Worm (Caenorhabditis elegans) whole organism, early embryonic: Measurements from ENCODE around the gene F45D11.7.
"Not testable (repeated sequence)": the region's sequence is repeated elsewhere in the genome, so short reads cannot be mapped to it uniquely, and the experiment has no call there.

Source experiments
- B0310.2 ChIP-seq: sonication (generic microtip); optimal IDR thresholded peaks from 2 replicates; lab custom pipeline; 2016; ENCODE audit warnings: mild to moderate bottlenecking, missing genetic modification characterization, missing compliant biosample characterization
- F13C5.2 ChIP-seq: sonication (generic microtip); optimal IDR thresholded peaks from 2 replicates; lab custom pipeline; 2017; ENCODE audit warnings: mild to moderate bottlenecking, missing genetic modification characterization, inconsistent platforms, missing compliant biosample characterization
- aly-1 ChIP-seq: sonication (generic microtip); optimal IDR thresholded peaks from 2 replicates; lab custom pipeline; 2016; ENCODE audit warnings: missing genetic modification characterization, missing compliant biosample characterization
- ama-1 ChIP-seq: fragments of 150-350 bp; optimal IDR thresholded peaks from 2 replicates; lab custom pipeline; 2014
- ceh-13 ChIP-seq: fragments of 200-800 bp; sonication (Bioruptor generic); optimal IDR thresholded peaks from 2 replicates; lab custom pipeline; 2018; ENCODE audit warnings: mild to moderate bottlenecking, missing genetic modification characterization, missing compliant biosample characterization
- ceh-36 ChIP-seq: sonication (generic microtip); optimal IDR thresholded peaks from 2 replicates; lab custom pipeline; 2016; ENCODE audit warnings: missing genetic modification characterization, inconsistent platforms, missing compliant biosample characterization
- ets-7 ChIP-seq: sonication (generic microtip); optimal IDR thresholded peaks from 2 replicates; lab custom pipeline; 2016; ENCODE audit warnings: missing genotype, missing genetic modification characterization, missing compliant biosample characterization
- flt-1 ChIP-seq: fragments of 200-800 bp; sonication (Bioruptor generic); IDR thresholded peaks from 2 replicates; pipeline ENCODE4 v1.3.6; 2022; ENCODE audit warnings: missing genetic modification characterization, missing compliant biosample characterization
- hmbx-1 ChIP-seq: sonication (generic microtip); optimal IDR thresholded peaks from 2 replicates; lab custom pipeline; 2016; ENCODE audit warnings: mild to moderate bottlenecking, missing genetic modification characterization, missing compliant biosample characterization
- hmg-4 ChIP-seq: fragments of 200-800 bp; sonication (Bioruptor generic); optimal IDR thresholded peaks from 2 replicates; lab custom pipeline; 2018; ENCODE audit warnings: mild to moderate bottlenecking, missing genetic modification characterization, missing compliant biosample characterization
- hnd-1 ChIP-seq: sonication (generic microtip); optimal IDR thresholded peaks from 2 replicates; lab custom pipeline; 2016; ENCODE audit warnings: missing genetic modification characterization, missing compliant biosample characterization
- pes-1 ChIP-seq: fragments of 200-800 bp; sonication (Bioruptor generic); IDR thresholded peaks from 2 replicates; pipeline ENCODE4 v1.3.6; 2022; ENCODE audit warnings: missing genetic modification reagents, missing genetic modification characterization, missing compliant biosample characterization
- scrt-1 ChIP-seq: fragments of 200-800 bp; sonication (Bioruptor generic); IDR thresholded peaks from 2 replicates; pipeline ENCODE4 v1.3.6; 2022; ENCODE audit warnings: missing genetic modification characterization, missing compliant biosample characterization
- sea-1 ChIP-seq: fragments of 200-800 bp; sonication (Bioruptor generic); conservative IDR thresholded peaks from 2 replicates; pipeline ENCODE4 v1.3.6; 2022; ENCODE audit warnings: missing genetic modification characterization, missing compliant biosample characterization
- tbx-11 ChIP-seq: fragments of 200-800 bp; sonication (Bioruptor generic); IDR thresholded peaks from 2 replicates; pipeline ENCODE4 v1.3.6; 2022; ENCODE audit warnings: missing genetic modification characterization, missing compliant biosample characterization
- tbx-37 ChIP-seq: fragments of 200-800 bp; sonication (Bioruptor generic); conservative IDR thresholded peaks from 2 replicates; pipeline ENCODE4 v1.3.6; 2022; ENCODE audit warnings: missing genetic modification reagents, missing genetic modification characterization, missing compliant biosample characterization
- tra-4 ChIP-seq: sonication (generic microtip); optimal IDR thresholded peaks from 2 replicates; lab custom pipeline; 2017; ENCODE audit warnings: missing genetic modification characterization, missing compliant biosample characterization

The F45D11.7 gene

ce11 chrII:966962-967361 lies 27.4 kb upstream of the F45D11.7 start, which contains the start of gene fbxc-18:
fbxc-18 (minus strand) TSS chrII:967062.
- not testable (repeated sequence) for TF ChIP-seq ets-7; hmg-4 (GFP tag; lab: Kevin White, UChicago); ama-1 (lab: Kevin White, UChicago)

DNA sequence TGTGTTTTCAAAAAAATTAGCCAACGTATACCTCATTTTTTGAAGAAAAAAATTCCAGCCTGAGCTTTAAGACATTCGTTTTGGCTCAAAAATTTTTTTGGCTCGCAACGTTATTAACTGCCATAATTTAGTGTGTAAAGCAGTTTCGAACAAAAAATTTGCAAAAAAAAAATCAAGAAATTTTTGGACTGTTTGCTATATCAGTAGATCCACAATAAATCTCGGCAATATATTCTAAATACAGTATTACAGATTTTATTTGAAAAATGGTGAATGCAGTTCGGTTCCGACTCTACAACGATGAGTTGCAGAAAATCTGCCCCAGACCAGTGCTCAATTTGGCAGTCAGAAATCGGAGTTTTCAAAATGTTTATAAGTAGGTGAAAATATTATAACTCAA lies 26.2 kb upstream of the F45D11.7 start, which contains the start of gene C32B5.6:
C32B5.6 (plus strand) TSS at position 301 of the 400 bp plus-strand sequence.
- not testable (repeated sequence) for TF ChIP-seq tbx-11 (GFP tag; lab: Robert Waterston, UW); pes-1; flt-1 (GFP tag; lab: Robert Waterston, UW)

DNA sequence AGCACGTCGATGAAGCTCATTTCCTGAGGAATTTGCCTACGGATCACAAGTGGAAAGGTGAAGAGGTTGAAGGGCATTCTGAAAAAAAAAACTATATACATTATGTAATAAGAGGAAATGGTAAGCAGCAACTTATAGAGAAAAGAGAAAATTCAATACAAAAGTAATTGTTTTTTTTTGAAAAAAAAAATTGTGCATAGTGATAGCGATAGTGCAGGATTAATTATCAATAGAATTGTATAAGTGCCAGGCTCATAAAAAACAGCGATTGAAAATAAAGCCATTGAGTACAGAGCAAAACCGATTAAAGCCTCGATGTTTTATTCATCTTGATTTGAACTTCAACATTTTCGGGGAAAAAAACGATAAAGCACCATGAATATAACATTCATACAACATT lies 21.5 kb upstream of the F45D11.7 start, which contains the start of gene C32B5.15:
C32B5.15 (minus strand) TSS at position 101 of the 400 bp plus-strand sequence.
- TF ChIP-seq hmbx-1 (tag; lab: Kevin White, UChicago) (no peak), tbx-37 (GFP tag; lab: Robert Waterston, UW) (no peak), scrt-1 (GFP tag; lab: Robert Waterston, UW) (no peak), tbx-11 (GFP tag; lab: Robert Waterston, UW) (no peak), flt-1 (GFP tag; lab: Robert Waterston, UW) (no peak)

ce11 chrII:973999-974398 lies 20.3 kb upstream of the F45D11.7 start, which contains the start of gene fbxc-14:
fbxc-14 (plus strand) TSS chrII:974299.
- no peak for TF ChIP-seq scrt-1 (GFP tag; lab: Robert Waterston, UW)
- TF ChIP-seq hmg-4 (GFP tag; lab: Kevin White, UChicago), result no peak
- TF ChIP-seq hnd-1 (tag; lab: Kevin White, UChicago), result no peak
- no peak for TF ChIP-seq B0310.2 (tag; lab: Kevin White, UChicago)
- TF ChIP-seq aly-1, result no peak
- no peak for TF ChIP-seq ama-1 (lab: Kevin White, UChicago)
- TF ChIP-seq hmbx-1 (tag; lab: Kevin White, UChicago), result no peak
- no peak for TF ChIP-seq ceh-36 (tag; lab: Kevin White, UChicago)
- TF ChIP-seq tbx-11 (GFP tag; lab: Robert Waterston, UW), result no peak
- no peak for TF ChIP-seq sea-1 (GFP tag; lab: Robert Waterston, UW)
- TF ChIP-seq tra-4 (tag; lab: Kevin White, UChicago), result no peak
- no peak for TF ChIP-seq ceh-13 (GFP tag; lab: Kevin White, UChicago)
- no peak for TF ChIP-seq flt-1 (GFP tag; lab: Robert Waterston, UW)
- TF ChIP-seq F13C5.2 (tag; lab: Kevin White, UChicago), result no peak
- no peak for TF ChIP-seq pes-1
- no peak for TF ChIP-seq tbx-37 (GFP tag; lab: Robert Waterston, UW)
- TF ChIP-seq ets-7, result no peak

DNA sequence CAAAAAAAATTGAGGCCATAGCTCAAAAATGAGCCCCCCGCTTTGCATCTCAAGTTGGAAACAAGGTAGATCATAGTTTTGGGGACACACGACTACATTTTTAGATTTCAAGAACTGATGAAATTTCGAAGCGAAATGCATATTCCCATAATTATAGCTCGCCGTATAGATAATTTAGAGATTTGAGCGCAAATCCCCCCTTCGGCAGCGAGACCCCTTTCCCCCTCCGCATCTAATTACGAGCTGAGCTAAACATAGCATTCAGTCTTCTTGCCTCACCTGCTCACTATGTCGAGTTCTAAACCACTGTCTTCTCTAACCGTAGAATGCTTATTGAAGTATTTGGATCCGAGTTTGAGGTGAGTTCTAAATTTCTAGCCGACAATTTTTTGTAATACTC lies 15.2 kb upstream of the F45D11.7 start, which contains the start of the genes fbxc-17 and fbxc-15:
fbxc-17 (minus strand) TSS at position 101 of the 400 bp plus-strand sequence.
fbxc-15 (plus strand) TSS at position 289 of the 400 bp plus-strand sequence.
- TF ChIP-seq sea-1 (GFP tag; lab: Robert Waterston, UW), result no peak
- no peak for TF ChIP-seq hnd-1 (tag; lab: Kevin White, UChicago)
- TF ChIP-seq ceh-13 (GFP tag; lab: Kevin White, UChicago), result no peak
- TF ChIP-seq scrt-1 (GFP tag; lab: Robert Waterston, UW), result no peak
- no peak for TF ChIP-seq B0310.2 (tag; lab: Kevin White, UChicago)
- TF ChIP-seq F13C5.2 (tag; lab: Kevin White, UChicago), result no peak
- no peak for TF ChIP-seq tra-4 (tag; lab: Kevin White, UChicago)
- TF ChIP-seq tbx-11 (GFP tag; lab: Robert Waterston, UW), result no peak
- TF ChIP-seq pes-1, result no peak
- no peak for TF ChIP-seq ama-1 (lab: Kevin White, UChicago)
- TF ChIP-seq ets-7, result no peak
- TF ChIP-seq tbx-37 (GFP tag; lab: Robert Waterston, UW), result no peak
- TF ChIP-seq flt-1 (GFP tag; lab: Robert Waterston, UW), result no peak
- TF ChIP-seq ceh-36 (tag; lab: Kevin White, UChicago), result no peak
- no peak for TF ChIP-seq hmbx-1 (tag; lab: Kevin White, UChicago)
- TF ChIP-seq aly-1, result no peak
- TF ChIP-seq hmg-4 (GFP tag; lab: Kevin White, UChicago), result no peak

DNA sequence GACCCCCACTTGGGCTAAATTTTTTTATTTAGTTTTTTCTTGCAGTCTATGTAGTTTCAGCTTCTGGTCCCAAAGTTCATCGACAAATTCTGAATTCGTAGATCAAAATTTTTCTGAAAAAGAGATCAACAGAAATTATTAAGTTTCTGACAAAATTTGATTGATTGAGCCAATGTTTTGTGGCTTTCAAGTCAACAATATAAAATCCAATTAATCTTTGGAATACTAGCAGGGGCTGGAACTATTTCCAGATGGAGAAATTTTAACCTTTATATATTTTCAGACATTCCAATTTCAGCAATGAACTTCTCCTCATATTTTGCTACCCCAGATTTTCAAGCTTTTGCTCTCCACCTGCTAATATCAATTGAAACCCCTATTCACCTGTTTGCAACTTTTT lies 11.5 kb upstream of the F45D11.7 start, which contains the start of gene srh-274:
srh-274 (plus strand) TSS at position 301 of the 400 bp plus-strand sequence.
- TF ChIP-seq hmg-4 (GFP tag; lab: Kevin White, UChicago) (no peak), ama-1 (lab: Kevin White, UChicago) (no peak), scrt-1 (GFP tag; lab: Robert Waterston, UW) (no peak), ceh-13 (GFP tag; lab: Kevin White, UChicago) (no peak), tbx-37 (GFP tag; lab: Robert Waterston, UW) (no peak), B0310.2 (tag; lab: Kevin White, UChicago) (no peak), sea-1 (GFP tag; lab: Robert Waterston, UW) (no peak), tbx-11 (GFP tag; lab: Robert Waterston, UW) (no peak), hmbx-1 (tag; lab: Kevin White, UChicago) (no peak), ceh-36 (tag; lab: Kevin White, UChicago) (no peak), hnd-1 (tag; lab: Kevin White, UChicago) (no peak), aly-1 (no peak)

DNA sequence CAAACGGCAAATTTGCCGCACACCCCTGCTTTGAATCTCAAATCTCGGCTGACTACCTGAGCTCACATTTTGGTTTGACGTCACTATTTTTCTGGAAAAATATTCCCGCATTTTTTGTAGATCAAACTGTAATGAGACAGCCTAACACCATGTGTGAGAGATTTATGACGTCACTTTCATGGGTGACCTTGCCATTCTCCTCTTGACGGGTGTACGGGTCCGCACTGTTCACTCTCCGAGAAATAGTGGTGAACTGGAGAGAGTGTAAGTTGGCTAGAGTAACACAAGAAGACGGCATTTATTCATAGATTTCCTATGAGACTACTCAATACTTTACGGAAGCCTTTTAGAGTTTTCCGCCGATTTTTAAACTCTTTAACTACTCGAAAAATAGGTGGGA lies 8.6 kb upstream of the F45D11.7 start, which contains the start of gene fbxc-40:
fbxc-40 (plus strand) TSS at position 301 of the 400 bp plus-strand sequence.
- not testable (repeated sequence) for TF ChIP-seq hmbx-1 (tag; lab: Kevin White, UChicago); hmg-4 (GFP tag; lab: Kevin White, UChicago); ets-7
